Fruit fly (Drosophila melanogaster): ENCODE measurements around the gene Marf.
A peak's percentile ranks its signal among the peaks of the same experiment; 100 is the strongest.

Gene Marf

DNA sequence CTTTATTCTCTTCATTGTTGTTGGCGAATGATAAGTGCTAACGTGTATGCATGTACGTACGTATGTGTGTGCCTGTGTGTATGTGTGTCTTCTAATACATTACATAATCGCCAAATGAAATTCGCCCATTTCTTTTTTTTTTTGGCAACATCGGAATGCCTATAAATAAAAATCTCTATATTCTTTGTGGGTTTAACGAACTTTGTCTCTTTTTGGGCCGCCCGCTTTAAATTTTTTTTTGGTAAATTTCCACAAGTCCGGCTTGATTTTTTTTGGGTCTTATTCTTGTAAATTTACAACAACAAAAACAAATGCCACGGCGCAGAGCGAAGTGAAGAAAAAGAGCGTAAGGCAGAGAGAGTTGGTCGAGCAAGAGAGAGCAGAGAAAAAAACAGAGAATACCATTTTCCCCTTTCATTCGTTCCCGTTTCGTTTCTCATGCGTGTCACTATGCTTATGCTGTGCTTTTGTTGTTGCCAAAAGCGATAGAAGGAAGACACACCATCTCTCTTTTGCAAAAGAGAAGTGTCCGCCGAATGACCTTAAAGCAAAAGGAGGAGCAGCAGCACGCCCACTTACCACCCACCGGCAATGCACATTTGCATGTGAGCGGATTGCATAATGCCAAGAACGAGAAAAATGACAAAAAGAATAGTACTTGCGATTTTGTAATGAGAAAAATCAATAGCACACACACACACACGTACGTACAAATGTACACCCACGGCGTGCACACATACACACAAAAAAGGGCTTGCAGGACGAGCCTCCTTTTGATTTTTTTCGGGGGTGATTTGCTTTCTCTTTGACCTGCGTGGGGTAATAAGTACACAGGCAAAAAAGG is 12.8 kb upstream of the Marf start:
- TF ChIP-seq CG2678 (tag; optimal IDR thresholded peaks at IDR 0.05) (no peak), CG2875 (GFP tag; optimal IDR thresholded peaks at IDR 0.05) (no peak), p53 (GFP tag; optimal IDR thresholded peaks at IDR 0.05) (no peak), CG12299 (tag; optimal IDR thresholded peaks at IDR 0.05) (no peak), pfk (GFP tag; optimal IDR thresholded peaks at IDR 0.05) (peak; percentile 66), ranshi (GFP tag; IDR thresholded peaks at IDR 0.05) (no peak), lab (GFP tag; optimal IDR thresholded peaks at IDR 0.05) (no peak), CTCF (GFP tag; optimal IDR thresholded peaks at IDR 0.05) (no peak), BEAF-32 (GFP tag; optimal IDR thresholded peaks at IDR 0.05) (no peak), ERR (GFP tag; optimal IDR thresholded peaks at IDR 0.05) (no peak), pros (GFP tag; optimal IDR thresholded peaks at IDR 0.05) (peak; percentile 36), crol (GFP tag; IDR thresholded peaks at IDR 0.05) (no peak), CG10209 (GFP tag; optimal IDR thresholded peaks at IDR 0.05) (no peak), sens-2 (GFP tag; IDR thresholded peaks at IDR 0.05) (no peak), CG14441 (GFP tag; IDR thresholded peaks at IDR 0.05) (no peak), maf-S (GFP tag; optimal IDR thresholded peaks at IDR 0.05) (no peak), peb (GFP tag; IDR thresholded peaks at IDR 0.05) (no peak), B-H2 (GFP tag; optimal IDR thresholded peaks at IDR 0.05) (no peak), wor (GFP tag; IDR thresholded peaks at IDR 0.05) (no peak), yki (optimal IDR thresholded peaks at IDR 0.05) (peak; percentile 59), Lim3 (GFP tag; IDR thresholded peaks at IDR 0.05) (no peak), Vsx1 (GFP tag; optimal IDR thresholded peaks at IDR 0.05) (no peak), Hsf (GFP tag; optimal IDR thresholded peaks at IDR 0.05) (no peak), chinmo (GFP tag; IDR thresholded peaks at IDR 0.05; ENCODE audit: partially characterized antibody) (0 out of 4 replicates have a peak, but pooled peaks have one; percentile 41), Rx (GFP tag; IDR thresholded peaks at IDR 0.05) (no peak), CG3847 (GFP tag; IDR thresholded peaks at IDR 0.05) (no peak), pzg (GFP tag; optimal IDR thresholded peaks at IDR 0.05) (no peak), HLH4C (GFP tag; IDR thresholded peaks at IDR 0.05; ENCODE audit: partially characterized antibody) (no peak), CG4360 (GFP tag; IDR thresholded peaks at IDR 0.05) (peak; percentile 85), CG9609 (GFP tag; optimal IDR thresholded peaks at IDR 0.05) (no peak), CG11093 (GFP tag; IDR thresholded peaks at IDR 0.05) (no peak), hb (GFP tag; IDR thresholded peaks at IDR 0.05; ENCODE audit: partially characterized antibody) (no peak), tll (GFP tag; optimal IDR thresholded peaks at IDR 0.05) (no peak), CG12236 (GFP tag; optimal IDR thresholded peaks at IDR 0.05) (no peak), Neu2 (GFP tag; optimal IDR thresholded peaks at IDR 0.05; ENCODE audit: borderline replicate concordance) (no peak), vfl (GFP tag; optimal IDR thresholded peaks at IDR 0.05) (peak; percentile 12), jigr1 (GFP tag; IDR thresholded peaks at IDR 0.05) (no peak), gfzf (GFP tag; optimal IDR thresholded peaks at IDR 0.05) (no peak), ab (GFP tag; optimal IDR thresholded peaks at IDR 0.05) (no peak), CG3163 (GFP tag; optimal IDR thresholded peaks at IDR 0.05) (peak; percentile 33), aop (GFP tag; IDR thresholded peaks at IDR 0.05) (no peak), amos (GFP tag; IDR thresholded peaks at IDR 0.05; ENCODE audit: partially characterized antibody) (no peak), sna (GFP tag; IDR thresholded peaks at IDR 0.05; ENCODE audit: partially characterized antibody) (no peak), CG13894 (tag; optimal IDR thresholded peaks at IDR 0.05) (no peak), Trl (optimal IDR thresholded peaks at IDR 0.05) (peak; percentile 87), Trl (GFP tag; optimal IDR thresholded peaks at IDR 0.05) (no peak), klu (GFP tag; IDR thresholded peaks at IDR 0.05) (no peak), CG12744 (GFP tag; optimal IDR thresholded peaks at IDR 0.05) (no peak), gcm2 (GFP tag; optimal IDR thresholded peaks at IDR 0.05) (no peak), Ets65A (GFP tag) (no peak), gsb-n (tag; optimal IDR thresholded peaks at IDR 0.05) (no peak)

All from whole organism, embryonic.